Worm (Caenorhabditis elegans) whole organism, L4/young adult: Measurements from ENCODE around the gene F21C10.9.

Experiments used
- W03F9.2 ChIP-seq: fragments of 150-350 bp; optimal IDR thresholded peaks from 2 replicates; lab custom pipeline; 2014; ENCODE audit warnings: missing biosample characterization, missing genetic modification characterization
- dao-5 ChIP-seq: sonication (generic microtip); optimal IDR thresholded peaks from 2 replicates; lab custom pipeline; 2016; ENCODE audit warnings: missing genotype, missing genetic modification characterization, moderate library complexity, missing compliant biosample characterization
- him-1 ChIP-seq: sonication (generic microtip); optimal IDR thresholded peaks from 2 replicates; lab custom pipeline; 2016; ENCODE audit warnings: missing genotype, missing genetic modification reagents, missing genetic modification characterization, missing compliant biosample characterization

Gene F21C10.9

ce11 chrV:9065001-9065400 is 33.5 kb downstream of the F21C10.9 start:
- no peak for TF ChIP-seq him-1 (tag; lab: Kevin White, UChicago)
- no peak for TF ChIP-seq W03F9.2 (tag; lab: Kevin White, UChicago)
- no peak for TF ChIP-seq dao-5 (tag; lab: Kevin White, UChicago)

ce11 chrV:9063134-9063533 is 35.4 kb downstream of the F21C10.9 start:
- TF ChIP-seq him-1 (tag; lab: Kevin White, UChicago), result no peak
- TF ChIP-seq W03F9.2 (tag; lab: Kevin White, UChicago), result no peak
- no peak for TF ChIP-seq dao-5 (tag; lab: Kevin White, UChicago)

- TF ChIP-seq him-1 (tag; lab: Kevin White, UChicago) (no peak), W03F9.2 (tag; lab: Kevin White, UChicago) (no peak), dao-5 (tag; lab: Kevin White, UChicago) (no peak)
Measured at ce11 chrV:9062341-9062740, 36.2 kb downstream of the F21C10.9 start, which contains the start of gene C25E10.12. C25E10.12 (minus strand) TSS chrV:9062441.

- TF ChIP-seq W03F9.2 (tag; lab: Kevin White, UChicago) (no peak), him-1 (tag; lab: Kevin White, UChicago) (no peak), dao-5 (tag; lab: Kevin White, UChicago) (no peak)
Measured at ce11 chrV:9059468-9059867, 39.0 kb downstream of the F21C10.9 start, which contains the start of the genes C25E10.16 and C25E10.13. C25E10.16 (minus strand) TSS chrV:9059568. C25E10.13 (plus strand) TSS chrV:9059723.

- no peak for TF ChIP-seq dao-5 (tag; lab: Kevin White, UChicago)
- no peak for TF ChIP-seq W03F9.2 (tag; lab: Kevin White, UChicago)
- no peak for TF ChIP-seq him-1 (tag; lab: Kevin White, UChicago)
Measured at ce11 chrV:9058627-9059026, 39.9 kb downstream of the F21C10.9 start, which contains the start of gene C25E10.11. C25E10.11 (minus strand) TSS chrV:9058727.

- TF ChIP-seq W03F9.2 (tag; lab: Kevin White, UChicago) (no peak), dao-5 (tag; lab: Kevin White, UChicago) (no peak), him-1 (tag; lab: Kevin White, UChicago) (no peak)
Measured at ce11 chrV:9056253-9056652, 42.2 kb downstream of the F21C10.9 start, which contains the start of gene C25E10.10. C25E10.10 (minus strand) TSS chrV:9056353.

ce11 chrV:9055644-9056043 is 42.9 kb downstream of the F21C10.9 start:
- TF ChIP-seq him-1 (tag; lab: Kevin White, UChicago) (no peak), dao-5 (tag; lab: Kevin White, UChicago) (no peak), W03F9.2 (tag; lab: Kevin White, UChicago) (no peak)

- no peak for TF ChIP-seq dao-5 (tag; lab: Kevin White, UChicago)
- no peak for TF ChIP-seq W03F9.2 (tag; lab: Kevin White, UChicago)
- TF ChIP-seq him-1 (tag; lab: Kevin White, UChicago), result no peak
Measured at ce11 chrV:9054771-9055170, 43.7 kb downstream of the F21C10.9 start, which contains the start of gene swm-1. swm-1 (minus strand) TSS chrV:9054871.

- TF ChIP-seq dao-5 (tag; lab: Kevin White, UChicago), result no peak
- no peak for TF ChIP-seq W03F9.2 (tag; lab: Kevin White, UChicago)
- no peak for TF ChIP-seq him-1 (tag; lab: Kevin White, UChicago)
Measured at ce11 chrV:9053969-9054368, 44.5 kb downstream of the F21C10.9 start, which contains the start of gene C25E10.8. C25E10.8 (minus strand) TSS chrV:9054069.

- TF ChIP-seq W03F9.2 (tag; lab: Kevin White, UChicago), result no peak
- TF ChIP-seq him-1 (tag; lab: Kevin White, UChicago), result no peak
- TF ChIP-seq dao-5 (tag; lab: Kevin White, UChicago), result no peak
Measured at ce11 chrV:9053235-9053634, 45.3 kb downstream of the F21C10.9 start.

ce11 chrV:9051100-9051499 is 47.4 kb downstream of the F21C10.9 start, which contains the start of gene C25E10.7:
C25E10.7 (minus strand) TSS chrV:9051200.
- TF ChIP-seq dao-5 (tag; lab: Kevin White, UChicago) (no peak), W03F9.2 (tag; lab: Kevin White, UChicago) (no peak), him-1 (tag; lab: Kevin White, UChicago) (no peak)

ce11 chrV:9049271-9049670 is 49.2 kb downstream of the F21C10.9 start:
- TF ChIP-seq W03F9.2 (tag; lab: Kevin White, UChicago) (no peak), dao-5 (tag; lab: Kevin White, UChicago) (no peak), him-1 (tag; lab: Kevin White, UChicago) (no peak)

ce11 chrV:9047555-9048049 is 50.9 kb downstream of the F21C10.9 start, which contains the start of gene C25E10.17:
C25E10.17 (minus strand) TSS chrV:9047605.
- TF ChIP-seq dao-5 (tag; lab: Kevin White, UChicago), result no peak
- TF ChIP-seq him-1 (tag; lab: Kevin White, UChicago), result no peak
- TF ChIP-seq W03F9.2 (tag; lab: Kevin White, UChicago), result no peak
